Worm (Caenorhabditis elegans) whole organism, mixed stage, embryonic: ENCODE data around the gene hcf-1.

ENCODE experiments used
- M03D4.4 ChIP-seq: sonication (generic microtip); optimal IDR thresholded peaks from 2 replicates; lab custom pipeline; 2017; ENCODE audit warnings: mild to moderate bottlenecking, missing genetic modification characterization, missing compliant biosample characterization
- bed-3 ChIP-seq: fragments of 200-800 bp; sonication (Bioruptor generic); optimal IDR thresholded peaks from 3 replicates; lab custom pipeline; 2018; ENCODE audit warnings: mild to moderate bottlenecking, missing genetic modification characterization, moderate library complexity, missing compliant biosample characterization
- blmp-1 ChIP-seq: fragments of 150-350 bp; optimal IDR thresholded peaks from 2 replicates; lab custom pipeline; 2014; ENCODE audit warnings: missing biosample characterization, missing genetic modification characterization
- ceh-39 ChIP-seq: fragments of 150-350 bp; optimal IDR thresholded peaks from 2 replicates; lab custom pipeline; 2014; ENCODE audit warnings: missing biosample characterization, missing genetic modification characterization
- ceh-43 ChIP-seq: fragments of 200-800 bp; sonication (Bioruptor generic); optimal IDR thresholded peaks from 2 replicates; lab custom pipeline; 2018; ENCODE audit warnings: mild to moderate bottlenecking, missing genetic modification characterization, moderate library complexity, missing compliant biosample characterization
- ceh-83 ChIP-seq: fragments of 200-800 bp; sonication (Bioruptor generic); optimal IDR thresholded peaks from 2 replicates; lab custom pipeline; 2018; ENCODE audit warnings: mild to moderate bottlenecking, missing genetic modification characterization, missing compliant biosample characterization
- ces-1 ChIP-seq: fragments of 150-350 bp; optimal IDR thresholded peaks from 2 replicates; lab custom pipeline; 2014; ENCODE audit warnings: missing biosample characterization, missing genetic modification reagents, missing genetic modification characterization
- cnd-1 ChIP-seq: fragments of 200-800 bp; sonication (Bioruptor generic); optimal IDR thresholded peaks from 2 replicates; lab custom pipeline; 2018; ENCODE audit warnings: mild to moderate bottlenecking, missing genetic modification characterization, missing compliant biosample characterization
- drap-1 ChIP-seq: fragments of 200-800 bp; sonication (Bioruptor generic); optimal IDR thresholded peaks from 3 replicates; lab custom pipeline; 2018; ENCODE audit warnings: mild to moderate bottlenecking, missing genetic modification characterization, missing compliant biosample characterization
- elt-3 ChIP-seq: fragments of 150-350 bp; optimal IDR thresholded peaks from 2 replicates; lab custom pipeline; 2014; ENCODE audit warnings: missing biosample characterization, missing genetic modification characterization
- flh-1 ChIP-seq: fragments of 200-800 bp; sonication (Bioruptor generic); optimal IDR thresholded peaks from 2 replicates; lab custom pipeline; 2018; ENCODE audit warnings: mild to moderate bottlenecking, missing genetic modification characterization, moderate library complexity, missing compliant biosample characterization
- ham-2 ChIP-seq: fragments of 200-800 bp; sonication (Bioruptor generic); optimal IDR thresholded peaks from 2 replicates; lab custom pipeline; 2018; ENCODE audit warnings: mild to moderate bottlenecking, missing genetic modification characterization, missing compliant biosample characterization
- hlh-1 ChIP-seq: fragments of 150-350 bp; optimal IDR thresholded peaks from 2 replicates; lab custom pipeline; 2014; ENCODE audit warnings: missing biosample characterization, missing genetic modification reagents, missing genetic modification characterization
- lin-13 ChIP-seq: fragments of 150-350 bp; optimal IDR thresholded peaks from 2 replicates; lab custom pipeline; 2014; ENCODE audit warnings: missing biosample characterization, missing genetic modification characterization
- lin-32 ChIP-seq: fragments of 200-800 bp; sonication (Bioruptor generic); optimal IDR thresholded peaks from 2 replicates; lab custom pipeline; 2018; ENCODE audit warnings: mild to moderate bottlenecking, missing genetic modification characterization, missing compliant biosample characterization
- lsy-2 ChIP-seq: fragments of 150-350 bp; optimal IDR thresholded peaks from 2 replicates; lab custom pipeline; 2014; ENCODE audit warnings: missing biosample characterization, missing genetic modification characterization
- mab-5 ChIP-seq: fragments of 150-350 bp; optimal IDR thresholded peaks from 2 replicates; lab custom pipeline; 2014; ENCODE audit warnings: missing biosample characterization, missing genetic modification characterization
- mep-1 ChIP-seq: fragments of 150-350 bp; optimal IDR thresholded peaks from 2 replicates; lab custom pipeline; 2017; ENCODE audit warnings: missing biosample characterization, missing genetic modification reagents, missing genetic modification characterization, inconsistent platforms
- mls-2 ChIP-seq: sonication (generic microtip); optimal IDR thresholded peaks from 2 replicates; lab custom pipeline; 2016; ENCODE audit warnings: mild to moderate bottlenecking, missing genetic modification characterization, moderate library complexity, missing compliant biosample characterization
- nhr-12 ChIP-seq: fragments of 150-350 bp; optimal IDR thresholded peaks from 2 replicates; lab custom pipeline; 2014; ENCODE audit warnings: missing biosample characterization, missing genetic modification characterization
- nhr-2 ChIP-seq: fragments of 150-350 bp; optimal IDR thresholded peaks from 2 replicates; lab custom pipeline; 2014; ENCODE audit warnings: missing biosample characterization, missing genetic modification characterization
- nhr-237 ChIP-seq: fragments of 150-350 bp; optimal IDR thresholded peaks from 2 replicates; lab custom pipeline; 2014; ENCODE audit warnings: missing biosample characterization, missing genetic modification characterization
- nhr-28 ChIP-seq: fragments of 150-350 bp; optimal IDR thresholded peaks from 2 replicates; lab custom pipeline; 2014; ENCODE audit warnings: missing biosample characterization, missing genetic modification characterization
- nhr-76 ChIP-seq: sonication (generic microtip); optimal IDR thresholded peaks from 2 replicates; lab custom pipeline; 2017; ENCODE audit warnings: missing biosample characterization, missing genetic modification characterization
- pha-4 ChIP-seq: fragments of 150-350 bp; optimal IDR thresholded peaks from 2 replicates; lab custom pipeline; 2018; ENCODE audit warnings: missing biosample characterization, missing genetic modification reagents, missing genetic modification characterization
- sem-2 ChIP-seq: fragments of 200-800 bp; sonication (Bioruptor generic); optimal IDR thresholded peaks from 2 replicates; lab custom pipeline; 2018; ENCODE audit warnings: mild to moderate bottlenecking, missing genetic modification characterization, missing compliant biosample characterization
- snpc-4 ChIP-seq: fragments of 150-350 bp; optimal IDR thresholded peaks from 2 replicates; lab custom pipeline; 2014; ENCODE audit warnings: missing biosample characterization, missing genetic modification characterization
- sptf-1 ChIP-seq: sonication (generic microtip); optimal IDR thresholded peaks from 2 replicates; lab custom pipeline; 2017; ENCODE audit warnings: mild to moderate bottlenecking, missing genetic modification characterization, moderate library complexity, missing compliant biosample characterization
- unc-39 ChIP-seq: fragments of 150-350 bp; optimal IDR thresholded peaks from 2 replicates; lab custom pipeline; 2014; ENCODE audit warnings: missing biosample characterization, missing genetic modification characterization
- unc-62 ChIP-seq: fragments of 150-350 bp; optimal IDR thresholded peaks from 2 replicates; lab custom pipeline; 2014; ENCODE audit warnings: missing biosample characterization, missing genetic modification reagents, missing genetic modification characterization
- zip-8 ChIP-seq: fragments of 150-350 bp; optimal IDR thresholded peaks from 2 replicates; lab custom pipeline; 2014; ENCODE audit warnings: missing biosample characterization, missing genetic modification characterization
- ztf-11 ChIP-seq: fragments of 150-350 bp; optimal IDR thresholded peaks from 2 replicates; lab custom pipeline; 2014; ENCODE audit warnings: missing biosample characterization, missing genetic modification characterization

The hcf-1 gene

ce11 chrIV:7734173-7734572 lies 39.9 kb downstream of the hcf-1 start:
- TF ChIP-seq sptf-1 = no peak
- no peak for TF ChIP-seq sem-2

ce11 chrIV:7731960-7732359 lies 42.1 kb downstream of the hcf-1 start, which contains the start of the genes C50F7.9 and C50F7.3:
Gene C50F7.9, minus strand, starts transcription at chrIV:7732060.
Gene C50F7.3, plus strand, starts transcription at chrIV:7732329.
- TF ChIP-seq ham-2 (GFP tag; lab: Kevin White, UChicago) = no peak
- TF ChIP-seq mep-1 (tag; lab: Kevin White, UChicago) = no peak
- no peak for TF ChIP-seq hlh-1
- no peak for TF ChIP-seq unc-62 (GFP tag; lab: Kevin White, UChicago)
- no peak for TF ChIP-seq unc-39 (tag; lab: Kevin White, UChicago)
- TF ChIP-seq lin-32 (GFP tag; lab: Kevin White, UChicago) = no peak
- TF ChIP-seq nhr-2 = no peak
- TF ChIP-seq flh-1 = no peak
- no peak for TF ChIP-seq M03D4.4 (tag; lab: Kevin White, UChicago)
- no peak for TF ChIP-seq nhr-12 (tag; lab: Kevin White, UChicago)
- no peak for TF ChIP-seq blmp-1 (tag; lab: Kevin White, UChicago)
- no peak for TF ChIP-seq ceh-83
- no peak for TF ChIP-seq ces-1 (GFP tag; lab: Kevin White, UChicago)
- no peak for TF ChIP-seq ceh-43
- no peak for TF ChIP-seq lsy-2 (tag; lab: Kevin White, UChicago)
- no peak for TF ChIP-seq lin-13 (tag; lab: Kevin White, UChicago)
- TF ChIP-seq sem-2 = no peak
- TF ChIP-seq nhr-237 (tag; lab: Kevin White, UChicago) = no peak
- TF ChIP-seq bed-3 (GFP tag; lab: Kevin White, UChicago) = no peak

DNA sequence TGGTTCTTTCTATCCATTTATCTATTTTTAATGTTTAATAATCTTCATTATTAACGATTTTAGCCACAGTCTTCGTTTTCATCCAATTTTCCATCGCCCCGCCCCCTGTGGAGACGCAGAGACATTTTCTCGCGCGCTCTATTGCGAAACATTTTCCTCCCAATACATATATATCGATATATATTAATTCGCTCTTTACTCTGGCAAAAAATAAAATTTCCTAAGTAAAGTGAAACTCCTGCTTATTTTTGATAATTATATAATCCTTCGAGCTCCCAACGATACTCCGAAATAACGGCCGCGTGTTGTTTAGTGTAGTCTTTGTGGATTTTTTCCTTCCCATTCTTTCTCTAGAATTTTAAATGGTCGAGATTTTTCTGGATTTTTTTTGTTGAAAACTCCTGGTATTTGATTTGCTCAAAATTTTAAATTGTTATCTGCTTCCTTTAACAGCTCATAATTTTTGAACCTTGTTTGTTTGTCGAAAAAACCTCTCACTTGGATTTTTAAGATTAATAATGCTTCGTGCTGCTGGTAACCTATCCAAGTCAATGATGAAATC lies 45.6 kb downstream of the hcf-1 start, which contains the start of gene sucg-1:
Gene sucg-1 (plus strand): TSS at position 512 of the 562 bp plus-strand sequence.
- TF ChIP-seq ces-1 (GFP tag; lab: Kevin White, UChicago) (peak; percentile 2), lsy-2 (tag; lab: Kevin White, UChicago) (no peak)

- no peak for TF ChIP-seq unc-62 (GFP tag; lab: Kevin White, UChicago)
- TF ChIP-seq snpc-4 (tag; lab: Kevin White, UChicago) = no peak
- TF ChIP-seq lsy-2 (tag; lab: Kevin White, UChicago) = no peak
- TF ChIP-seq ces-1 (GFP tag; lab: Kevin White, UChicago) = no peak
- no peak for TF ChIP-seq unc-39 (tag; lab: Kevin White, UChicago)
- TF ChIP-seq nhr-28 (tag; lab: Kevin White, UChicago) = no peak
- no peak for TF ChIP-seq mls-2 (tag; lab: Kevin White, UChicago)
- no peak for TF ChIP-seq pha-4
- no peak for TF ChIP-seq mep-1 (tag; lab: Kevin White, UChicago)
- TF ChIP-seq hlh-1 = no peak
- TF ChIP-seq zip-8 (tag; lab: Kevin White, UChicago) = no peak
- no peak for TF ChIP-seq mab-5 (tag; lab: Kevin White, UChicago)
- TF ChIP-seq sptf-1 = no peak
- TF ChIP-seq drap-1 (GFP tag; lab: Kevin White, UChicago) = no peak
- no peak for TF ChIP-seq ztf-11 (tag; lab: Kevin White, UChicago)
- TF ChIP-seq ceh-43 = no peak
- no peak for TF ChIP-seq nhr-237 (tag; lab: Kevin White, UChicago)
- TF ChIP-seq lin-13 (tag; lab: Kevin White, UChicago) = no peak
- no peak for TF ChIP-seq ceh-83
- no peak for TF ChIP-seq sem-2
Observed at ce11 chrIV:7727258-7727657, 46.8 kb downstream of the hcf-1 start.

DNA sequence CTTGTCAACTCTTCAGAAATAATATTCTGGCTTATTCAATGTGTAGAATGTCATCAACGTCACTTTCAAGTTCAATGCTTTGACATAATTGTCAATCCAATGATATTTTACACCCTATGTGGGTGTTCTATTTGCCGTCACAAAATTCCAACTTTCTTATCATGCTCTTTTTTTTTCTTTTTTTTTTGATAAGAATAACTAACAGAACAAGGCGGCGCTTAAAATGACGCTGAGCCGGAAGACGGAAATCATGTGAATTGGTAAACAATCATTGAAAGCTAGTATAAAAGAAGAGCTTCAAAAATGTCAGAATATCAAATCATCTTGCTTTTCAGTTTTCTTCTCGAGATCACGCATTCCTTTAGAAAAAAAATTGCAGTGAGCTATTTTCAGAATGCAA lies 47.8 kb downstream of the hcf-1 start, which contains the start of gene C50F7.5:
Gene C50F7.5 (plus strand): TSS at position 395 of the 400 bp plus-strand sequence.
- no peak for TF ChIP-seq elt-3 (tag; lab: Kevin White, UChicago)
- TF ChIP-seq bed-3 (GFP tag; lab: Kevin White, UChicago) = no peak
- no peak for TF ChIP-seq nhr-2
- no peak for TF ChIP-seq sem-2
- TF ChIP-seq nhr-76 (tag; lab: Kevin White, UChicago) = no peak
- no peak for TF ChIP-seq blmp-1 (tag; lab: Kevin White, UChicago)
- TF ChIP-seq ces-1 (GFP tag; lab: Kevin White, UChicago) = no peak
- TF ChIP-seq nhr-12 (tag; lab: Kevin White, UChicago) = no peak
- TF ChIP-seq nhr-28 (tag; lab: Kevin White, UChicago) = no peak
- TF ChIP-seq lin-32 (GFP tag; lab: Kevin White, UChicago) = no peak
- TF ChIP-seq mab-5 (tag; lab: Kevin White, UChicago) = no peak
- TF ChIP-seq unc-39 (tag; lab: Kevin White, UChicago) = no peak
- TF ChIP-seq ceh-39 (tag; lab: Kevin White, UChicago) = no peak
- no peak for TF ChIP-seq flh-1
- TF ChIP-seq ceh-83 = no peak
- no peak for TF ChIP-seq cnd-1 (tag; lab: Kevin White, UChicago)
- TF ChIP-seq ceh-43 = no peak
